Fruit fly (Drosophila melanogaster) whole organism, wandering third instar larva: ENCODE measurements around the gene CG14717.

Experiments
- CG32264 ChIP-seq: fragments of 200-800 bp; sonication (Bioruptor generic); optimal IDR thresholded peaks from 2 replicates; lab custom pipeline; 2016; ENCODE audit warnings: missing biosample characterization, missing genetic modification characterization
- CG9705 ChIP-seq: fragments of 200-800 bp; sonication (Bioruptor generic); optimal IDR thresholded peaks from 2 replicates; lab custom pipeline; 2018; ENCODE audit warnings: missing biosample characterization, mild to moderate bottlenecking, missing genetic modification characterization
- CrebA ChIP-seq: fragments of 200-800 bp; sonication (Bioruptor generic); optimal IDR thresholded peaks from 2 replicates; lab custom pipeline; 2016; ENCODE audit warnings: missing biosample characterization, mild to moderate bottlenecking, missing genetic modification characterization, borderline replicate concordance
- Dfd ChIP-seq: fragments of >200 bp; optimal IDR thresholded peaks from 2 replicates; lab custom pipeline; 2017; ENCODE audit warnings: missing biosample characterization, missing genetic modification characterization
- GATAd ChIP-seq: sonication (Bioruptor generic); optimal IDR thresholded peaks from 2 replicates; lab custom pipeline; 2016; ENCODE audit warnings: missing biosample characterization, missing genetic modification characterization
- Hnf4 ChIP-seq: fragments of 200-800 bp; sonication (Bioruptor generic); optimal IDR thresholded peaks from 2 replicates; lab custom pipeline; 2016; ENCODE audit warnings: missing biosample characterization, mild to moderate bottlenecking, missing genetic modification characterization
- Hr83 ChIP-seq: fragments of 200-300 bp; sonication (Bioruptor generic); optimal IDR thresholded peaks from 2 replicates; lab custom pipeline; 2016; ENCODE audit warnings: missing biosample characterization, mild to moderate bottlenecking, missing genetic modification characterization, moderate library complexity; ENCODE audit not compliant: poor library complexity, severe bottlenecking
- Jra ChIP-seq: sonication (Bioruptor generic); optimal IDR thresholded peaks from 2 replicates; lab custom pipeline; 2016; ENCODE audit warnings: missing biosample characterization, missing genetic modification characterization
- Myc ChIP-seq: fragments of >200 bp; optimal IDR thresholded peaks from 2 replicates; lab custom pipeline; 2017
- OdsH ChIP-seq: fragments of 200-800 bp; sonication (Bioruptor generic); optimal IDR thresholded peaks from 2 replicates; lab custom pipeline; 2016; ENCODE audit warnings: missing biosample characterization, mild to moderate bottlenecking, missing genetic modification characterization
- Rel ChIP-seq, 2 experiments: fragments of 200-800 bp; sonication (Bioruptor generic) in 1 of 2; optimal IDR thresholded peaks; 2 replicates in 1 of 2; 3 replicates in 1 of 2; lab custom pipeline; 2016 to 2019; ENCODE audit warnings: mild to moderate bottlenecking in 2 of 2, missing biosample characterization in 2 of 2, missing genetic modification characterization in 2 of 2, moderate library complexity in 1 of 2
- Sp1 ChIP-seq: fragments of 200-800 bp; sonication (Bioruptor generic); optimal IDR thresholded peaks from 3 replicates; lab custom pipeline; 2019; ENCODE audit warnings: missing biosample characterization, mild to moderate bottlenecking, missing genetic modification characterization, moderate library complexity
- Vsx2 ChIP-seq: fragments of 200-300, 225-300 bp; sonication (Bioruptor generic); optimal IDR thresholded peaks from 2 replicates; lab custom pipeline; 2018; ENCODE audit warnings: missing biosample characterization, missing genetic modification characterization; ENCODE audit not compliant: partially characterized antibody
- br ChIP-seq: fragments of 200-800 bp; sonication (Bioruptor generic); optimal IDR thresholded peaks from 2 replicates; lab custom pipeline; 2016; ENCODE audit warnings: missing biosample characterization, missing genetic modification characterization
- brk ChIP-seq: fragments of 200-800 bp; sonication (Bioruptor generic); optimal IDR thresholded peaks from 2 replicates; lab custom pipeline; 2016; ENCODE audit warnings: missing biosample characterization, mild to moderate bottlenecking, missing genetic modification characterization
- dmrt93B ChIP-seq: fragments of 200-800 bp; sonication (Bioruptor generic); optimal IDR thresholded peaks from 2 replicates; lab custom pipeline; 2018; ENCODE audit warnings: missing biosample characterization, mild to moderate bottlenecking, missing genetic modification characterization
- dsf ChIP-seq: sonication (Bioruptor generic); optimal IDR thresholded peaks from 2 replicates; lab custom pipeline; 2016; ENCODE audit warnings: missing biosample characterization, missing genetic modification characterization, borderline replicate concordance
- foxo ChIP-seq, 2 experiments: fragments of 200-800 bp; sonication (Bioruptor generic); optimal IDR thresholded peaks; 2 replicates in 1 of 2; 3 replicates in 1 of 2; lab custom pipeline; 2016 to 2017; ENCODE audit warnings: missing biosample characterization in 2 of 2, missing genetic modification characterization in 2 of 2
- fru ChIP-seq: fragments of 200-800 bp; sonication (Bioruptor generic); optimal IDR thresholded peaks from 3 replicates; lab custom pipeline; 2016; ENCODE audit warnings: missing biosample characterization, mild to moderate bottlenecking, missing genetic modification characterization
- h ChIP-seq: fragments of 200-800 bp; sonication (Bioruptor generic); optimal IDR thresholded peaks from 3 replicates; lab custom pipeline; 2016; ENCODE audit warnings: missing biosample characterization, mild to moderate bottlenecking, missing genetic modification characterization
- jim ChIP-seq: fragments of 175-275, 200-325 bp; sonication (Bioruptor generic); optimal IDR thresholded peaks from 2 replicates; lab custom pipeline; 2016; ENCODE audit warnings: missing biosample characterization, mild to moderate bottlenecking, missing genetic modification characterization
- lola ChIP-seq: fragments of >200 bp; optimal IDR thresholded peaks from 2 replicates; lab custom pipeline; 2017; ENCODE audit warnings: missing biosample characterization, missing genetic modification characterization
- pan ChIP-seq: fragments of >200 bp; optimal IDR thresholded peaks from 2 replicates; lab custom pipeline; 2017
- rgr ChIP-seq: fragments of 200-800 bp; sonication (Bioruptor generic); optimal IDR thresholded peaks from 3 replicates; lab custom pipeline; 2016; ENCODE audit warnings: missing biosample characterization, mild to moderate bottlenecking, missing genetic modification characterization
- sage ChIP-seq: fragments of 200-800 bp; sonication (Bioruptor generic); optimal IDR thresholded peaks from 2 replicates; lab custom pipeline; 2016; ENCODE audit warnings: missing biosample characterization, mild to moderate bottlenecking, missing genetic modification characterization
- sv ChIP-seq: fragments of 200-800 bp; sonication (Bioruptor generic); optimal IDR thresholded peaks from 3 replicates; lab custom pipeline; 2016; ENCODE audit warnings: missing biosample characterization, missing genetic modification characterization
- woc ChIP-seq: sonication (Bioruptor generic); optimal IDR thresholded peaks from 2 replicates; lab custom pipeline; 2016; ENCODE audit warnings: missing biosample characterization, mild to moderate bottlenecking, missing genetic modification characterization

The CG14717 gene

DNA sequence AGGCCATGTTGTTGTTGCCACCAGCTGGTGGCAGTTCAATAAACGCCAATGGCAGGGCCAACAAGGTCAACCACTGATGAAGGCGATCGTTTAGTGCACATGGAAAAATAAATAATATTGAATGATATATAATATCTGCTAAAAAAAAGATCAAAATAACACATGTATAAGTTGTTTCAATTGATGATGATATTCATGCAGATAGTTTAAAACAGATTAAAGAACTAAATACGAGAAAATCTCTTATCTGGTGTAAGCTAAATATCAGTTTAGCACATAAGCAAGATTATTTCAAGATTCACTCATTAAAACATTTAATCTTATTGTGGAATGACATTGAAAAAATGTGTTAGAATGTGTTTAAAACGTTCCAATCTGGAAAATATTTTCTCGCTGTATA, 32.9 kb upstream of the CG14717 start:
- TF ChIP-seq foxo (GFP tag; optimal IDR thresholded peaks at IDR 0.05; lab: Kevin White, UChicago) (peak in 1 of 2 experiments; percentile 5), OdsH (GFP tag; lab: Kevin White, UChicago) (peak; percentile 19), CrebA (GFP tag; lab: Kevin White, UChicago) (no peak)
- TF ChIP-seq, all 38 proteins: peak for 2

DNA sequence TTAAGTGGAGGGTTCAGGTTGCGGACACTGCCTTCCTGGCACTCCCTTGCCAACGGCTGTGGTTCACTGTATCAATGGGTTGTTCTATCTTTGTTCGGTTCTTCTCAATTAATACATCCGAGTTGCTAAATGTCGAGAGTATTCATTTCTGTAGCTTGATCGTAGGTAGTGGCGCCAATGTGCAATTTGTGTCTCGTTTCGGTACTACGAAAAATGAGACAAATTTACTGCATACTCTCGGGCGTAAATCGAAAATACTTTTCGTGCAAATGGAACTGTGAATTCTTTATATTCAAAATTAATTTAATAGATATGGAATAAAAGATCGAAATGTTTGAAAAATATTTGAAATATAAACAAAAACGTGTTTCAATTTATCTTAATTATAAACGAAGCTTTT, 30.8 kb upstream of the CG14717 start:
- peak; percentile 89 for TF ChIP-seq Myc (lab: Kevin White, UChicago)
- no peak for TF ChIP-seq Jra (GFP tag; lab: Kevin White, UChicago)
- TF ChIP-seq foxo (GFP tag; optimal IDR thresholded peaks at IDR 0.05; lab: Kevin White, UChicago), result peak in 1 of 2 experiments; percentile 14
- TF ChIP-seq rgr, result peak; percentile 10
- TF ChIP-seq brk (GFP tag; lab: Kevin White, UChicago), result no peak

DNA sequence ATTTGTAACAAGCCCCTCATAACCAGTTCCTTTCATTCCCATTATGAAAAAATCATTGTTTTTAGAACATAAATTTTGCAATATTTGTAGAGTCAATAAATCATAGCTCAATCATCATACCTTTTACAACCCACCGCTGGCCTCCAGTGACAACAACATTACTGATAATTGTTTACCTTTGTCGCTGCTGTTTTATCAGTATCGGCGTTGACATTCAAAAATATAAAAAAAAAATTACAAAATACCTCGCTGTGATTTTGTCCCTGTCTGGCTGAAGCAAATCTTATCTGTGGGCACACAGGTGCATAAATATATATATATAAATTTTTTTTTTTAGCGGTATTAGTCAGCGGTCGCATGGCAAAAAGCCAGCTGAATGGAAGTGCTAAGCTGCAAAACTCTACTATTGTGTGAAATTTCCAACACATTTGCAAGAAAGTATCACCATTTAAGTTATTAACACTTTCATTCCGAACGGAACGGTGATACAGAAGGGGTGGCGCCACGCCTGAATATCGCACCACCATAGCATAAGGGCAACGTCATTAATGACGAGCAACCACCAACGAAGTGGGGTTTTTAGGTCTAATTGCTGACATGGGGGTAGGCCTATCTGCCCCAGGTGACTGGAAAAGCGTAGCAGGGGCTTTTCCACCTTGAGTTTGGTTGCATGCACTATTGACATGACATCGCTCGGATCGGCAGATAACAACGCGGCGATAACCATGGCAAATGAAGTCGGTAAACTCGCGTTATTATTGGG, 30.2 kb upstream of the CG14717 start:
- peak; percentile 21 for TF ChIP-seq Hnf4 (GFP tag; lab: Kevin White, UChicago)
- peak; percentile 21 for TF ChIP-seq sage
- TF ChIP-seq dsf (GFP tag; lab: Kevin White, UChicago), result no peak
- TF ChIP-seq foxo (GFP tag; optimal IDR thresholded peaks at IDR 0.05; lab: Kevin White, UChicago), result no peak
- peak; percentile 1 for TF ChIP-seq Rel (GFP tag; optimal IDR thresholded peaks at IDR 0.05; lab: Kevin White, UChicago)
- TF ChIP-seq Rel (tag; optimal IDR thresholded peaks at IDR 0.05; lab: Kevin White, UChicago), result peak; percentile 50

DNA sequence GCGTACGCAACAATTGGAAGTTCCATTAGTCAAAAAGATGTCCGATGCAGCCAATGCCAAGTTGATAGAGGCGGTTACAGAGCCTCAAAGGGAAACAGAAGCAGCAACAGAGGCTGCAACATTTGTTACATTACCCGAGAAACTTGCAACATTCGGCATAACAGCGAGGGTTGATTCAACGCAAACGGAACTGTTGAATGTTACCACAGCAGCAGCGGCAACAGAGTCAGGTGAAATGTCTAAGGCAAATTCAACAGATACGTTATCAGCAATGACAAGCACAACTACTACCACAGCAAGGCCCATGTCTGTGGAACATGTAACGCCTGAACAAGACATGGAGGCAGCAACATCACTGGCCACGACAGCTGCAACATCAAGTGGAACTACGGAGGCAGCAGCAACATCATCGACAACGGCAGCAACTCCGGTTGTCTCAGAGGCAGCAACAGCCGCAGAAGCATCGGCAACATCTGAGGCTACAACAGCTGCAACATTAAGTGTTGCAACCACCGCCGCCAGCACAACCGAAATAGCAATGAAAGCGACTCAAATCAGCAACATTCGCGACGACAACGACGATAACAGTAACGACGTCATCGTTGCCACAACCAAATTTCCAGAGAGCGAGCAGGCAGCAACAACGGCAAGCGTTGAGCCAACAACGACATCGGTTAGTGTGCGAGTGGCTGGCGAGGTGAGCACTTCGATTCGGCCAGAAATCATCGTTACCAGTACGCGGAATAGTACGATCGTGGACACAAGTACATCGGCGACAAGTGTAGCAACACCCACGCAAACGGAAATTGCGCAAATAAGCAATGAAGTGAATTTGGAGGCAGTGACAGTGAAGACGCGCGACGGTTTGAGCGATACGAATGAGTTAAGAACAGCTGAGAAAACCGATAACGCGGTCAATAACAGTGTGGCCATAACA, 27.0 kb upstream of the CG14717 start:
- TF ChIP-seq h (GFP tag; lab: Kevin White, UChicago) (peak; percentile 43), Sp1 (GFP tag; lab: Kevin White, UChicago) (peak; percentile 1), pan (lab: Kevin White, UChicago) (no peak), OdsH (GFP tag; lab: Kevin White, UChicago) (peak; percentile 7)

DNA sequence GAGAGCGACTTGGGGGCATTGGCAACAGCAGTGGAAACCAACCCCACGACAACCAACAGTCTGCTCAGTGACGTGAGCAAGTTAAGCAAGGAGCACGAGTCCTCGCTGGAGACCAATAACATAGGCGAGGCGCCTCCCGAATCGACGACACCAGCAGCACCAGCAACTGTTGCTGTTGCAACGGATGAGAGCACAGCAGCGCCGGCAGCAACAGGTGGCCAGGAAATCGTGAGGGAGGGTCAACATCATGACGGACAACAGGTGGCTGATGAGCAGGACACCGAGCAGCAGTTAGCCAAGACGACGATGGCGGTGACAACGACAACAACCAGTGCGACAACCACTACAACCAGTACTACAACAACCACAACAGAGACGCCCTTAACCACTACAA, 26.4 kb upstream of the CG14717 start:
- TF ChIP-seq CrebA (GFP tag; lab: Kevin White, UChicago) (no peak), br (GFP tag; lab: Kevin White, UChicago) (no peak), h (GFP tag; lab: Kevin White, UChicago) (no peak), GATAd (GFP tag; lab: Kevin White, UChicago) (no peak), Sp1 (GFP tag; lab: Kevin White, UChicago) (no peak), Dfd (no peak), fru (GFP tag; lab: Kevin White, UChicago) (no peak), dmrt93B (GFP tag; lab: Kevin White, UChicago) (no peak), woc (GFP tag; lab: Kevin White, UChicago) (no peak), lola (GFP tag; lab: Kevin White, UChicago) (no peak), Hr83 (GFP tag; lab: Kevin White, UChicago) (no peak), sv (GFP tag; lab: Kevin White, UChicago) (no peak), CG32264 (no peak), CG9705 (GFP tag; lab: Kevin White, UChicago) (no peak), jim (GFP tag; lab: Kevin White, UChicago) (no peak), dsf (GFP tag; lab: Kevin White, UChicago) (no peak), pan (lab: Kevin White, UChicago) (no peak), Myc (lab: Kevin White, UChicago) (no peak), rgr (no peak)

DNA sequence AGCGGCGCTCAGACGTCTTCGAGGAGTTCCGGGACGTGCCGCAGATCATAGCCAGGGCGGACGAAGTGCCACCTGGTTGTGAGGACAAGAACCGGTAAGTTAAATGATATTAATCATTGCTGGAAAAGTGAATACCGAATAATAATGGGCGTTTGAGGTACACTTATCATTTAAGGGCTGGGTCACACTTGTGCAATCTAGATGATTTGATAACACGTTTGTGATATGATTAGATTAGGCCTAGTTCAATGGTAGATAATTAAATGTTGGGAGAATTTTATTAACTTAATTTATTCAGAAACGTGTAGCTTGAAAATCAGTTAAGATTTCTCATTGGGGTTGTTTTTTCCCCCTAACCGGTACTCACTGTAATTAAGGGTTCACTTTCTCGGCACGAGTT, 25.4 kb upstream of the CG14717 start:
- TF ChIP-seq brk (GFP tag; lab: Kevin White, UChicago) (no peak), dmrt93B (GFP tag; lab: Kevin White, UChicago) (no peak), Jra (GFP tag; lab: Kevin White, UChicago) (no peak), Hr83 (GFP tag; lab: Kevin White, UChicago) (no peak), Vsx2 (GFP tag; lab: Kevin White, UChicago) (no peak)
